Fruit fly (Drosophila melanogaster) whole organism, embryonic: ENCODE measurements around the gene Zip88E.

Experiments
- Bteb2 ChIP-seq: fragments of 200-800 bp; sonication (Bioruptor generic); optimal IDR thresholded peaks from 2 replicates; lab custom pipeline; 2016; ENCODE audit warnings: missing biosample characterization, missing genetic modification characterization
- CG10147 ChIP-seq: fragments of 200-800 bp; sonication (Bioruptor generic); optimal IDR thresholded peaks from 2 replicates; lab custom pipeline; 2019; ENCODE audit warnings: missing biosample characterization, mild to moderate bottlenecking, missing genetic modification characterization, moderate library complexity
- CG10462 ChIP-seq: fragments of 200-800 bp; sonication (Bioruptor generic); optimal IDR thresholded peaks from 2 replicates; lab custom pipeline; 2016; ENCODE audit warnings: missing biosample characterization, missing genetic modification characterization
- CG11695 ChIP-seq: fragments of 200-800 bp; sonication (Bioruptor generic); IDR thresholded peaks from 3 replicates; pipeline ENCODE4 v1.3.6; 2022; ENCODE audit warnings: missing biosample characterization, missing genetic modification characterization
- CG13424 ChIP-seq: fragments of 200-800 bp; sonication (Bioruptor generic); optimal IDR thresholded peaks from 2 replicates; lab custom pipeline; 2019; ENCODE audit warnings: missing biosample characterization, mild to moderate bottlenecking, missing genetic modification characterization, moderate library complexity
- CG14667 ChIP-seq: fragments of 200-800 bp; sonication (Bioruptor generic); IDR thresholded peaks from 2 replicates; pipeline ENCODE4 v1.3.6; 2022; ENCODE audit warnings: missing biosample characterization, missing genetic modification characterization
- CG14710 ChIP-seq: fragments of 200-800 bp; sonication (Bioruptor generic); optimal IDR thresholded peaks from 3 replicates; lab custom pipeline; 2019; ENCODE audit warnings: missing biosample characterization, mild to moderate bottlenecking, missing genetic modification characterization, moderate library complexity
- CG14965 ChIP-seq: fragments of 200-800 bp; sonication (Bioruptor generic); optimal IDR thresholded peaks from 2 replicates; lab custom pipeline; 2016; ENCODE audit warnings: missing biosample characterization, missing genetic modification characterization, borderline replicate concordance
- CG1602 ChIP-seq: fragments of 200-800 bp; sonication (Bioruptor generic); optimal IDR thresholded peaks from 3 replicates; lab custom pipeline; 2016; ENCODE audit warnings: missing biosample characterization, missing genetic modification characterization
- CG17328 ChIP-seq: fragments of 200-800 bp; sonication (Bioruptor generic); IDR thresholded peaks from 2 replicates; pipeline ENCODE4 v1.3.6; 2022; ENCODE audit warnings: missing biosample characterization, missing genetic modification characterization
- CG2116 ChIP-seq: fragments of 200-800 bp; sonication (Bioruptor generic); optimal IDR thresholded peaks from 3 replicates; lab custom pipeline; 2018; ENCODE audit warnings: missing biosample characterization, mild to moderate bottlenecking, missing genetic modification characterization
- CG2875 ChIP-seq: fragments of 200-800 bp; sonication (Bioruptor generic); optimal IDR thresholded peaks from 2 replicates; lab custom pipeline; 2017; ENCODE audit warnings: missing biosample characterization, mild to moderate bottlenecking, missing genetic modification characterization, missing genetic modification reagents
- CG31365 ChIP-seq: fragments of 200-800 bp; sonication (Bioruptor generic); optimal IDR thresholded peaks from 2 replicates; lab custom pipeline; 2018; ENCODE audit warnings: missing biosample characterization, mild to moderate bottlenecking, missing genetic modification characterization
- CG3407 ChIP-seq: fragments of 200-800 bp; sonication (Bioruptor generic); optimal IDR thresholded peaks from 2 replicates; lab custom pipeline; 2018; ENCODE audit warnings: missing biosample characterization, mild to moderate bottlenecking, missing genetic modification characterization
- CG4328 ChIP-seq: fragments of 200-800 bp; sonication (Bioruptor generic); optimal IDR thresholded peaks from 3 replicates; lab custom pipeline; 2017; ENCODE audit warnings: missing biosample characterization, missing genetic modification reagents, missing genetic modification characterization
- CG6175 ChIP-seq: fragments of 200-800 bp; sonication (Bioruptor generic); IDR thresholded peaks from 3 replicates; pipeline ENCODE4 v1.3.6; 2022; ENCODE audit warnings: missing biosample characterization, missing genetic modification characterization
- CG6654 ChIP-seq: fragments of 200-800 bp; sonication (Bioruptor generic); optimal IDR thresholded peaks from 2 replicates; lab custom pipeline; 2017; ENCODE audit warnings: missing biosample characterization, mild to moderate bottlenecking, missing genetic modification characterization
- CG9609 ChIP-seq: fragments of 200-800 bp; sonication (Bioruptor generic); optimal IDR thresholded peaks from 3 replicates; lab custom pipeline; 2016; ENCODE audit warnings: missing biosample characterization, missing genetic modification characterization
- Camta ChIP-seq: fragments of 200-800 bp; sonication (Bioruptor generic); optimal IDR thresholded peaks from 2 replicates; lab custom pipeline; 2016; ENCODE audit warnings: missing biosample characterization, missing genetic modification characterization
- Deaf1 ChIP-seq: fragments of 200-800 bp; optimal IDR thresholded peaks from 3 replicates; lab custom pipeline; 2019; ENCODE audit warnings: missing biosample characterization, mild to moderate bottlenecking, missing genetic modification characterization, moderate library complexity
- Dref ChIP-seq: fragments of 200-800 bp; sonication (Bioruptor generic); IDR thresholded peaks from 2 replicates; pipeline ENCODE4 v1.3.6; 2022; ENCODE audit warnings: missing biosample characterization, missing genetic modification characterization
- H15 ChIP-seq: fragments of 200-800 bp; sonication (Bioruptor generic); IDR thresholded peaks from 3 replicates; pipeline ENCODE4 v1.3.6; 2022; ENCODE audit warnings: missing biosample characterization, missing genetic modification characterization
- HLH3B ChIP-seq: fragments of 200-800 bp; sonication (Bioruptor generic); IDR thresholded peaks from 2 replicates; pipeline ENCODE4 v1.3.6; 2022; ENCODE audit warnings: missing biosample characterization, missing genetic modification characterization
- Hsf ChIP-seq: fragments of 200-800 bp; sonication (Bioruptor generic); optimal IDR thresholded peaks from 3 replicates; lab custom pipeline; 2016; ENCODE audit warnings: missing biosample characterization, missing genetic modification characterization
- Max ChIP-seq: fragments of 200-800 bp; sonication (Bioruptor generic); optimal IDR thresholded peaks from 2 replicates; lab custom pipeline; 2016; ENCODE audit warnings: missing biosample characterization, mild to moderate bottlenecking, missing genetic modification characterization
- Meics ChIP-seq: fragments of 200-800 bp; sonication (Bioruptor generic); optimal IDR thresholded peaks from 2 replicates; lab custom pipeline; 2017; ENCODE audit warnings: missing biosample characterization, mild to moderate bottlenecking, missing genetic modification characterization
- Mes4 ChIP-seq: fragments of 200-800 bp; sonication (Bioruptor generic); optimal IDR thresholded peaks from 2 replicates; lab custom pipeline; 2016; ENCODE audit warnings: missing biosample characterization, missing genetic modification characterization
- Nf-YB ChIP-seq: fragments of 200-800 bp; sonication (Bioruptor generic); optimal IDR thresholded peaks from 3 replicates; lab custom pipeline; 2019; ENCODE audit warnings: missing biosample characterization, mild to moderate bottlenecking, missing genetic modification characterization, moderate library complexity
- Nf-YC ChIP-seq: fragments of 200-800 bp; optimal IDR thresholded peaks from 3 replicates; lab custom pipeline; 2019; ENCODE audit warnings: missing biosample characterization, mild to moderate bottlenecking, missing genetic modification characterization, moderate library complexity
- Scr ChIP-seq: fragments of 200-800 bp; sonication (Bioruptor generic); IDR thresholded peaks from 2 replicates; pipeline ENCODE4 v1.3.6; 2022; ENCODE audit warnings: missing biosample characterization, missing genetic modification characterization; ENCODE audit not compliant: partially characterized antibody
- caup ChIP-seq: fragments of 200-800 bp; sonication (Bioruptor generic); optimal IDR thresholded peaks from 3 replicates; lab custom pipeline; 2017; ENCODE audit warnings: missing biosample characterization, mild to moderate bottlenecking, missing genetic modification characterization, moderate library complexity; ENCODE audit not compliant: severe bottlenecking
- chif ChIP-seq, 2 experiments: fragments of 200-800 bp; sonication (Bioruptor generic); optimal IDR thresholded peaks; 3 replicates each; lab custom pipeline; 2016; ENCODE audit warnings: missing biosample characterization in 2 of 2, missing genetic modification characterization in 2 of 2
- chn ChIP-seq: fragments of 200-800 bp; sonication (Bioruptor generic); optimal IDR thresholded peaks from 2 replicates; lab custom pipeline; 2016; ENCODE audit warnings: missing biosample characterization, missing genetic modification characterization
- fd3F ChIP-seq: fragments of 200-800 bp; sonication (Bioruptor generic); optimal IDR thresholded peaks from 2 replicates; lab custom pipeline; 2018; ENCODE audit warnings: missing biosample characterization, mild to moderate bottlenecking, missing genetic modification characterization, moderate library complexity
- gcm ChIP-seq: fragments of 200-800 bp; sonication (Bioruptor generic); optimal IDR thresholded peaks from 2 replicates; lab custom pipeline; 2019; ENCODE audit warnings: missing biosample characterization, mild to moderate bottlenecking, missing genetic modification characterization, moderate library complexity
- grau ChIP-seq: fragments of 200-800 bp; optimal IDR thresholded peaks from 3 replicates; lab custom pipeline; 2019; ENCODE audit warnings: missing biosample characterization, mild to moderate bottlenecking, missing genetic modification characterization, moderate library complexity
- ken ChIP-seq: fragments of 200-800 bp; sonication (Bioruptor generic); IDR thresholded peaks from 3 replicates; pipeline ENCODE4 v1.3.6; 2022; ENCODE audit warnings: missing biosample characterization, missing genetic modification characterization
- odd ChIP-seq: fragments of 200-800 bp; sonication (Bioruptor generic); optimal IDR thresholded peaks from 2 replicates; lab custom pipeline; 2017; ENCODE audit warnings: missing biosample characterization, mild to moderate bottlenecking, missing genetic modification characterization
- onecut ChIP-seq: fragments of 200-800 bp; sonication (Bioruptor generic); IDR thresholded peaks from 2 replicates; pipeline ENCODE4 v1.3.6; 2022; ENCODE audit warnings: missing biosample characterization, missing genetic modification characterization
- p53 ChIP-seq: fragments of 200-800 bp; sonication (Bioruptor generic); optimal IDR thresholded peaks from 2 replicates; lab custom pipeline; 2016; ENCODE audit warnings: missing biosample characterization, missing genetic modification characterization
- pfk ChIP-seq: fragments of 200-800 bp; sonication (Bioruptor generic); optimal IDR thresholded peaks from 2 replicates; lab custom pipeline; 2018; ENCODE audit warnings: missing biosample characterization, mild to moderate bottlenecking, missing genetic modification characterization, moderate library complexity
- pita ChIP-seq: fragments of 200-800 bp; sonication (Bioruptor generic); optimal IDR thresholded peaks from 2 replicates; lab custom pipeline; 2017; ENCODE audit warnings: missing biosample characterization, mild to moderate bottlenecking, missing genetic modification characterization
- prd ChIP-seq, 3 experiments: fragments of >200 bp in 2 of 3; fragments of 200-800 bp in 1 of 3; sonication (Bioruptor generic) in 1 of 3; optimal IDR thresholded peaks in 2 of 3; IDR thresholded peaks in 1 of 3; 2 replicates in 2 of 3; 3 replicates in 1 of 3; pipeline versions ENCODE4 v1.3.6 to Lab custom; 2017 to 2022; ENCODE audit warnings: missing biosample characterization in 1 of 3, missing genetic modification characterization in 1 of 3
- psq ChIP-seq: fragments of 200-800 bp; sonication (Bioruptor generic); optimal IDR thresholded peaks from 2 replicates; lab custom pipeline; 2017; ENCODE audit warnings: missing biosample characterization, missing genetic modification characterization
- sc ChIP-seq, 3 experiments: fragments of >200 bp in 2 of 3; fragments of 200-800 bp in 1 of 3; sonication (Bioruptor generic) in 1 of 3; optimal IDR thresholded peaks; 2 replicates in 2 of 3; 3 replicates in 1 of 3; lab custom pipeline; 2017; ENCODE audit warnings: mild to moderate bottlenecking in 1 of 3, missing biosample characterization in 1 of 3, missing genetic modification characterization in 1 of 3, missing genetic modification reagents in 1 of 3
- unpg ChIP-seq: fragments of 200-800 bp; sonication (Bioruptor generic); optimal IDR thresholded peaks from 3 replicates; lab custom pipeline; 2018; ENCODE audit warnings: missing biosample characterization, mild to moderate bottlenecking, missing genetic modification characterization, moderate library complexity
- zen ChIP-seq: fragments of 200-800 bp; sonication (Bioruptor generic); optimal IDR thresholded peaks from 3 replicates; lab custom pipeline; 2018; ENCODE audit warnings: missing biosample characterization, mild to moderate bottlenecking, missing genetic modification characterization, moderate library complexity

Zip88E gene

DNA sequence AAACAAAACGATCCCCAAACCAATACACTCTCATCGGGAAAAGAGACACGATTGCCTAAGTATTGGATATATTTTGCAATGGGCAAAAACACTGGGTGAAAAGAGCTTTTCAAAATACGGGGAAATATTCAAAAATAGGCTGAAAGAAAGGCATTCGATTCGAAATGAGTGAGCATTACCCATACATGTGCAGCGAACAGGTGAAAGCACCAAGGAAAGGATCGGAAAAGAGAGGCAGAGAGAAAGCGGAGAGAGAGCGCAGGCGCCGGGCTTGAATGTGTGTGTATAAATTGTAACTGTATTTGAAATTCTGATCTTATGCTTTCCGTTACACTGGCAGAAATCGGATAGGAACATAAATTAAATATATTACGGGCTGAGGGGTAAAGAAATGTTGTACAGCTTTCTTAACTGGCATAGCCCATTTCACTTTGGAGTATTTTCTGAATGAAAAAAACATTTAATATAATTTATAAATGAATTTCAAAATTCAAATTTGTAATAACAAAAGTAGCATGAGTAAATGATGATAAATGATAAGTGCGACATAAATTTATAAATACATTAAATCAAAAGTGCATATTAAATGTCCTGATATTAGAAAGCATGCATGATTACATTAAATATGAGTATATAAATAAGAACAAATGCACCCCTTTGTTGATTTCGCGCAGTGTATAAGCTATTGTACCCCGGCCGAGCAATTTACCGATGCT lies 12.3 kb downstream of the Zip88E start:
- TF ChIP-seq CG31365 (tag; lab: Kevin White, UChicago) (no peak), Hsf (peak; percentile 52), pita (no peak), pfk (GFP tag; lab: Kevin White, UChicago) (no peak), CG13424 (tag; lab: Kevin White, UChicago) (peak; percentile 84), chif (GFP tag; optimal IDR thresholded peaks at IDR 0.05; lab: Kevin White, UChicago) (peak in 1 of 2 experiments; percentile 47), zen (peak; percentile 67), ken (GFP tag; lab: Robert Waterston, UW) (no peak), Mes4 (GFP tag; lab: Kevin White, UChicago) (peak; percentile 30), Bteb2 (GFP tag; lab: Kevin White, UChicago) (peak; percentile 29), sc (optimal IDR thresholded peaks at IDR 0.05; lab: Kevin White, UChicago) (no peak), sc (GFP tag; optimal IDR thresholded peaks at IDR 0.05; lab: Kevin White, UChicago) (peak; percentile 78), psq (GFP tag; lab: Kevin White, UChicago) (no peak), Nf-YB (GFP tag; lab: Kevin White, UChicago) (peak; percentile 49), CG11695 (GFP tag; lab: Robert Waterston, UW) (0 out of 3 replicates have a peak, but pooled peaks have one; percentile 28), caup (GFP tag; lab: Kevin White, UChicago) (peak; percentile 44), fd3F (GFP tag; lab: Kevin White, UChicago) (peak; percentile 36), CG6654 (peak; percentile 54), CG2875 (GFP tag; lab: Kevin White, UChicago) (peak; percentile 75), CG9609 (GFP tag; lab: Kevin White, UChicago) (no peak), Camta (peak; percentile 40), CG2116 (GFP tag; lab: Kevin White, UChicago) (peak; percentile 36), Max (peak; percentile 60), H15 (GFP tag; lab: Robert Waterston, UW) (0 out of 3 replicates have a peak, but pooled peaks have one; percentile 44), chn (GFP tag; lab: Kevin White, UChicago) (peak; percentile 5), CG1602 (GFP tag; lab: Kevin White, UChicago) (peak; percentile 78), CG14965 (GFP tag; lab: Kevin White, UChicago) (no peak), unpg (GFP tag; lab: Kevin White, UChicago) (peak; percentile 67), CG6175 (no peak), Meics (GFP tag; lab: Kevin White, UChicago) (peak; percentile 52), prd (optimal IDR thresholded peaks at IDR 0.05; lab: Kevin White, UChicago) (no peak), prd (GFP tag; IDR thresholded peaks at IDR 0.05; lab: Robert Waterston, UW) (peak; percentile 61; the same call in 2 of the 3 replicates), Nf-YC (peak; percentile 63), Deaf1 (peak; percentile 51), p53 (GFP tag; lab: Kevin White, UChicago) (no peak), CG3407 (GFP tag; lab: Kevin White, UChicago) (peak; percentile 57), CG14667 (GFP tag; lab: Robert Waterston, UW) (peak; percentile 35; the same call in 1 of the 2 replicates), HLH3B (peak; percentile 38), CG10462 (GFP tag; lab: Kevin White, UChicago) (peak; percentile 43), Scr (GFP tag; lab: Robert Waterston, UW) (no peak), CG4328 (peak; percentile 59), odd (GFP tag; lab: Kevin White, UChicago) (peak; percentile 46), CG17328 (GFP tag; lab: Robert Waterston, UW) (peak; percentile 31; the same call in 1 of the 2 replicates), onecut (GFP tag; lab: Robert Waterston, UW) (peak; percentile 11; the same call in 1 of the 2 replicates), grau (peak; percentile 80), CG10147 (GFP tag; lab: Kevin White, UChicago) (peak; percentile 63), Dref (GFP tag; lab: Robert Waterston, UW) (no peak), CG14710 (tag; lab: Kevin White, UChicago) (peak; percentile 83), gcm (peak; percentile 64)
